Fruit fly (Drosophila melanogaster): ENCODE measurements around the gene D19B.
A peak's percentile ranks its signal among the peaks of the same experiment; 100 is the strongest.

The D19B gene

DNA sequence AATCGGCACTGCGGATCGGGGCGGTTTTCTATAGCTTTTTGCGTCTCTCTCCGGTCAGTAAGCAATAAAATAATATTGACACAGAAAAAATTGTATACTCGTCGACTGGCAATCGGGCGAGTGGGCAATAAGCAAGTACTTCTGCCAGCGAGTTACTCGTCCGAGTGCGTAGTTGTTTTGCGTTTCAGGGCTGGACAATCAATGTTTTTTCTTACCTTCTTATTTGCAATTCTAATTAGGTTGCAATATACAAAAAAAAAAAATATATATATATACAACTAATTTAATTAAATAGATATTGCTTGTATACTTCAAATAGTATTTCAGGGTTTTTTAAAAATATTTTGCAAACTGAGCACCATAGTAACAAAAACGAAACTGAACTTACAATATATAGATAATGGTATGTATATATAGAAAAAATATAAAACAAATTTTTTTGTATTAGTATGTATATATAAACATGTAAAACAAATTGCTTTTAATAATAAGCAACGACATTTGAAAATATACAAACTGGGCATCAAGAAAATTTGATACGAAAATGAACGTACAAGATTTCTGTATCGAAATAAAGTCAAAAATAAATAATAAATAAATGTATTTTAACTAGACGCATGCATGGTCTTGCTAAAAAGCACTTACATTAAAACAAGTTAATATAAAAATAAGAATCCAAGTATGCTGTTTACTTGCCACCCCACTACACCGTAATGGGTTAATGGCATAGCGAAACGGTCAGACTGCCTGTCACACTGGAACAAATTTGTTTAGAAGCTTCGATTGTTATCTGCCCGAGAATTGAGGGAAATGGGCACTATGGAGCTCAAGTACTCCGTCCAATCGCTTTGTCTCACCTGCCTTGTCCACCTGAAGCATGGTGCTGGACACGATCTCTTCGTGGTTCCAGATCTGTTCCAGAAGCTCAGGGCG lies 4.5 kb upstream of the D19B start, which contains the start of the genes D19A and CG7386:
Gene D19A (minus strand): TSS at position 129 of the 933 bp plus-strand sequence.
Gene CG7386 (plus strand): TSS at position 751 of the 933 bp plus-strand sequence.
- TF ChIP-seq Abd-B (GFP tag; optimal IDR thresholded peaks at IDR 0.05) = no peak
- TF ChIP-seq HLH106 (tag; optimal IDR thresholded peaks at IDR 0.05) = peak; percentile 39
- peak; percentile 96 for TF ChIP-seq Vsx2 (GFP tag; optimal IDR thresholded peaks at IDR 0.05; ENCODE audit: partially characterized antibody)
- peak; percentile 28 for TF ChIP-seq OdsH (GFP tag; optimal IDR thresholded peaks at IDR 0.05)
- peak; percentile 45 for TF ChIP-seq CG9705 (GFP tag; optimal IDR thresholded peaks at IDR 0.05)
- TF ChIP-seq ey (GFP tag; optimal IDR thresholded peaks at IDR 0.05) = peak; percentile 47
- peak; percentile 59 for TF ChIP-seq rgr (GFP tag; optimal IDR thresholded peaks at IDR 0.05)
- peak; percentile 30 for TF ChIP-seq Myc (optimal IDR thresholded peaks at IDR 0.05)
- peak; percentile 58 for TF ChIP-seq h (GFP tag; optimal IDR thresholded peaks at IDR 0.05)
- no peak for TF ChIP-seq tai (GFP tag; optimal IDR thresholded peaks at IDR 0.05)
- peak; percentile 79 for TF ChIP-seq woc (GFP tag; optimal IDR thresholded peaks at IDR 0.05)
- TF ChIP-seq br (GFP tag; optimal IDR thresholded peaks at IDR 0.05) = peak; percentile 51
- peak; percentile 91 for TF ChIP-seq Dif (GFP tag; optimal IDR thresholded peaks at IDR 0.05; ENCODE audit: partially characterized antibody)
- peak in 1 of 2 experiments; percentile 70 for TF ChIP-seq foxo (GFP tag; optimal IDR thresholded peaks at IDR 0.05)
- peak; percentile 55 for TF ChIP-seq psq (GFP tag; optimal IDR thresholded peaks at IDR 0.05)
- TF ChIP-seq Dfd (GFP tag; optimal IDR thresholded peaks at IDR 0.05) = no peak
- peak; percentile 91 for TF ChIP-seq Hr83 (GFP tag; optimal IDR thresholded peaks at IDR 0.05; ENCODE audit: poor library complexity, severe bottlenecking)
- TF ChIP-seq GATAd (GFP tag; optimal IDR thresholded peaks at IDR 0.05) = no peak
- peak; percentile 24 for TF ChIP-seq fru (GFP tag; optimal IDR thresholded peaks at IDR 0.05)
- TF ChIP-seq Rel (GFP tag; optimal IDR thresholded peaks at IDR 0.05) = no peak
- TF ChIP-seq Rel (tag; optimal IDR thresholded peaks at IDR 0.05) = peak; percentile 24
- peak; percentile 65 for TF ChIP-seq Sp1 (GFP tag; optimal IDR thresholded peaks at IDR 0.05)
- peak in 1 of 2 experiments; percentile 28 for TF ChIP-seq dl (GFP tag; optimal IDR thresholded peaks at IDR 0.05; ENCODE audit: insufficient read depth in 1 of 2, partially characterized antibody in 2 of 2)
- peak; percentile 66 for TF ChIP-seq Hnf4 (GFP tag; optimal IDR thresholded peaks at IDR 0.05)
- peak; percentile 65 for TF ChIP-seq sv (GFP tag; optimal IDR thresholded peaks at IDR 0.05)
- TF ChIP-seq Jra (GFP tag; optimal IDR thresholded peaks at IDR 0.05) = no peak

- TF ChIP-seq Myc (optimal IDR thresholded peaks at IDR 0.05) = peak; percentile 99
- TF ChIP-seq jim (GFP tag; optimal IDR thresholded peaks at IDR 0.05) = no peak
- TF ChIP-seq Sp1 (GFP tag; optimal IDR thresholded peaks at IDR 0.05) = no peak
- TF ChIP-seq psq (GFP tag; optimal IDR thresholded peaks at IDR 0.05) = peak; percentile 64
- TF ChIP-seq Vsx2 (GFP tag; optimal IDR thresholded peaks at IDR 0.05; ENCODE audit: partially characterized antibody) = no peak
- no peak for TF ChIP-seq Rel (GFP tag; optimal IDR thresholded peaks at IDR 0.05)
- TF ChIP-seq Rel (tag; optimal IDR thresholded peaks at IDR 0.05) = no peak
- TF ChIP-seq N (GFP tag; optimal IDR thresholded peaks at IDR 0.05) = no peak
- no peak for TF ChIP-seq CrebA (GFP tag; optimal IDR thresholded peaks at IDR 0.05; ENCODE audit: borderline replicate concordance)
- peak; percentile 43 for TF ChIP-seq GATAd (GFP tag; optimal IDR thresholded peaks at IDR 0.05)
- TF ChIP-seq woc (GFP tag; optimal IDR thresholded peaks at IDR 0.05) = peak; percentile 94
- no peak for TF ChIP-seq tai (GFP tag; optimal IDR thresholded peaks at IDR 0.05)
- TF ChIP-seq pan (optimal IDR thresholded peaks at IDR 0.05) = no peak
- no peak for TF ChIP-seq Mio (GFP tag; optimal IDR thresholded peaks at IDR 0.05)
- peak; percentile 70 for TF ChIP-seq sv (GFP tag; optimal IDR thresholded peaks at IDR 0.05)
- peak; percentile 78 for TF ChIP-seq CG9705 (GFP tag; optimal IDR thresholded peaks at IDR 0.05)
- TF ChIP-seq foxo (GFP tag; optimal IDR thresholded peaks at IDR 0.05) = peak in 1 of 2 experiments; percentile 80
- TF ChIP-seq dmrt93B (GFP tag; optimal IDR thresholded peaks at IDR 0.05) = no peak
- peak; percentile 67 for TF ChIP-seq OdsH (GFP tag; optimal IDR thresholded peaks at IDR 0.05)
- peak; percentile 86 for TF ChIP-seq HLH106 (tag; optimal IDR thresholded peaks at IDR 0.05)
- no peak for TF ChIP-seq brk (GFP tag; optimal IDR thresholded peaks at IDR 0.05)
- no peak for TF ChIP-seq sage (GFP tag; optimal IDR thresholded peaks at IDR 0.05)
- no peak for TF ChIP-seq dl (GFP tag; optimal IDR thresholded peaks at IDR 0.05; ENCODE audit: insufficient read depth in 1 of 2, partially characterized antibody in 2 of 2)
- no peak for TF ChIP-seq Abd-B (GFP tag; optimal IDR thresholded peaks at IDR 0.05)
- TF ChIP-seq lola (GFP tag; optimal IDR thresholded peaks at IDR 0.05) = no peak
- TF ChIP-seq ey (GFP tag; optimal IDR thresholded peaks at IDR 0.05) = peak; percentile 69
Observed at dm6 chr3L:6181776-6182175, 2.9 kb downstream of the D19B start, which contains the start of gene CG10274. CG10274 (minus strand) TSS chr3L:6181829.
